Worm (Caenorhabditis elegans) whole organism, late embryonic: Measurements from ENCODE around the gene srw-54.

ENCODE experiments used
- K02D7.2 ChIP-seq: sonication (generic microtip); optimal IDR thresholded peaks from 2 replicates; lab custom pipeline; 2017; ENCODE audit warnings: mild to moderate bottlenecking, missing genetic modification characterization, missing compliant biosample characterization
- K09A11.1 ChIP-seq: sonication (generic microtip); optimal IDR thresholded peaks from 2 replicates; lab custom pipeline; 2017; ENCODE audit warnings: antibody characterized with exemption, mild to moderate bottlenecking, missing genetic modification characterization, missing compliant biosample characterization; ENCODE audit not compliant: insufficient read depth
- T23F11.4 ChIP-seq: fragments of 200-800 bp; sonication (Bioruptor generic); optimal IDR thresholded peaks from 2 replicates; lab custom pipeline; 2018; ENCODE audit warnings: mild to moderate bottlenecking, missing genetic modification characterization, missing compliant biosample characterization
- Y22D7AL.16 ChIP-seq: sonication (generic microtip); optimal IDR thresholded peaks from 2 replicates; lab custom pipeline; 2016; ENCODE audit warnings: missing genetic modification characterization, missing compliant biosample characterization
- ahr-1 ChIP-seq: sonication (generic microtip); optimal IDR thresholded peaks from 2 replicates; lab custom pipeline; 2016; ENCODE audit warnings: missing genetic modification characterization, missing compliant biosample characterization
- ama-1 ChIP-seq: fragments of 150-350 bp; optimal IDR thresholded peaks from 2 replicates; lab custom pipeline; 2014
- ceh-2 ChIP-seq: sonication (generic microtip); optimal IDR thresholded peaks from 2 replicates; lab custom pipeline; 2016; ENCODE audit warnings: missing genotype, missing genetic modification characterization, missing compliant biosample characterization
- ceh-22 ChIP-seq: sonication (generic microtip); optimal IDR thresholded peaks from 2 replicates; lab custom pipeline; 2017; ENCODE audit warnings: missing biosample characterization, missing genetic modification characterization
- ceh-24 ChIP-seq: sonication (generic microtip); optimal IDR thresholded peaks from 2 replicates; lab custom pipeline; 2016; ENCODE audit warnings: mild to moderate bottlenecking, missing genetic modification characterization, missing compliant biosample characterization
- ceh-31 ChIP-seq: sonication (generic microtip); optimal IDR thresholded peaks from 2 replicates; lab custom pipeline; 2016; ENCODE audit warnings: missing genetic modification characterization, missing compliant biosample characterization
- ceh-34 ChIP-seq: sonication (generic microtip); optimal IDR thresholded peaks from 2 replicates; lab custom pipeline; 2016; ENCODE audit warnings: mild to moderate bottlenecking, missing genetic modification characterization, missing compliant biosample characterization
- ceh-45 ChIP-seq: fragments of 200-800 bp; sonication (Bioruptor generic); IDR thresholded peaks from 2 replicates; pipeline ENCODE4 v1.3.6; 2022; ENCODE audit warnings: missing genetic modification reagents, missing genetic modification characterization, missing compliant biosample characterization
- ceh-9 ChIP-seq: sonication (generic microtip); optimal IDR thresholded peaks from 2 replicates; lab custom pipeline; 2016; ENCODE audit warnings: mild to moderate bottlenecking, missing genetic modification characterization, inconsistent platforms, missing compliant biosample characterization
- che-1 ChIP-seq: sonication (generic microtip); optimal IDR thresholded peaks from 2 replicates; lab custom pipeline; 2016; ENCODE audit warnings: mild to moderate bottlenecking, missing genetic modification characterization, missing compliant biosample characterization
- dmd-4 ChIP-seq: sonication (generic microtip); optimal IDR thresholded peaks from 2 replicates; lab custom pipeline; 2016; ENCODE audit warnings: borderline replicate concordance, missing genetic modification characterization, missing compliant biosample characterization
- dve-1 ChIP-seq: sonication (generic microtip); optimal IDR thresholded peaks from 2 replicates; lab custom pipeline; 2017; ENCODE audit warnings: antibody characterized with exemption, mild to moderate bottlenecking, missing genetic modification characterization, missing compliant biosample characterization
- ets-4 ChIP-seq: sonication (generic microtip); optimal IDR thresholded peaks from 2 replicates; lab custom pipeline; 2016; ENCODE audit warnings: missing genetic modification characterization, missing compliant biosample characterization
- eyg-1 ChIP-seq: sonication (generic microtip); optimal IDR thresholded peaks from 2 replicates; lab custom pipeline; 2016; ENCODE audit warnings: missing genotype, missing genetic modification characterization, missing compliant biosample characterization
- fax-1 ChIP-seq: sonication (generic microtip); optimal IDR thresholded peaks from 2 replicates; lab custom pipeline; 2016; ENCODE audit warnings: missing genotype, missing genetic modification characterization, missing compliant biosample characterization
- fkh-10 ChIP-seq: fragments of 150-350 bp; optimal IDR thresholded peaks from 2 replicates; lab custom pipeline; 2014; ENCODE audit warnings: missing biosample characterization, missing genetic modification reagents, missing genetic modification characterization
- fkh-6 ChIP-seq: sonication (generic microtip); optimal IDR thresholded peaks from 2 replicates; lab custom pipeline; 2016; ENCODE audit warnings: missing genetic modification characterization, missing compliant biosample characterization
- gmeb-2 ChIP-seq: sonication (generic microtip); optimal IDR thresholded peaks from 2 replicates; lab custom pipeline; 2016; ENCODE audit warnings: missing genetic modification characterization, inconsistent platforms, missing compliant biosample characterization
- hlh-15 ChIP-seq: sonication (generic microtip); optimal IDR thresholded peaks from 2 replicates; lab custom pipeline; 2016; ENCODE audit warnings: missing genetic modification characterization, missing compliant biosample characterization
- hlh-30 ChIP-seq: sonication (generic microtip); optimal IDR thresholded peaks from 2 replicates; lab custom pipeline; 2017; ENCODE audit warnings: antibody characterized with exemption, missing genetic modification characterization, missing compliant biosample characterization; ENCODE audit not compliant: insufficient read depth
- hlh-6 ChIP-seq: sonication (generic microtip); optimal IDR thresholded peaks from 2 replicates; lab custom pipeline; 2016; ENCODE audit warnings: missing genotype, missing genetic modification characterization, missing compliant biosample characterization
- hlh-8 ChIP-seq: sonication (generic microtip); optimal IDR thresholded peaks from 2 replicates; lab custom pipeline; 2016; ENCODE audit warnings: missing genotype, missing genetic modification characterization, missing compliant biosample characterization
- lim-6 ChIP-seq: sonication (generic microtip); optimal IDR thresholded peaks from 2 replicates; lab custom pipeline; 2016; ENCODE audit warnings: missing genetic modification characterization, missing compliant biosample characterization
- lin-11 ChIP-seq: fragments of 200-800 bp; sonication (Bioruptor generic); optimal IDR thresholded peaks from 2 replicates; lab custom pipeline; 2018; ENCODE audit warnings: mild to moderate bottlenecking, missing genetic modification characterization, missing compliant biosample characterization
- madf-2 ChIP-seq: sonication (generic microtip); optimal IDR thresholded peaks from 2 replicates; lab custom pipeline; 2017; ENCODE audit warnings: missing genetic modification characterization, missing compliant biosample characterization
- mec-3 ChIP-seq: sonication (generic microtip); optimal IDR thresholded peaks from 2 replicates; lab custom pipeline; 2016; ENCODE audit warnings: borderline replicate concordance, missing genetic modification characterization, missing compliant biosample characterization
- nfya-1 ChIP-seq: sonication (generic microtip); optimal IDR thresholded peaks from 2 replicates; lab custom pipeline; 2017; ENCODE audit warnings: missing genetic modification characterization, mild to moderate bottlenecking, missing compliant biosample characterization, antibody characterized with exemption, moderate library complexity
- npax-4 ChIP-seq: sonication (generic microtip); optimal IDR thresholded peaks from 2 replicates; lab custom pipeline; 2016; ENCODE audit warnings: missing genetic modification characterization, missing compliant biosample characterization
- pag-3 ChIP-seq: sonication (generic microtip); optimal IDR thresholded peaks from 2 replicates; lab custom pipeline; 2016; ENCODE audit warnings: missing compliant biosample characterization, missing genetic modification characterization, borderline replicate concordance
- pat-9 ChIP-seq: fragments of 200-800 bp; sonication (Bioruptor generic); optimal IDR thresholded peaks from 2 replicates; lab custom pipeline; 2018; ENCODE audit warnings: mild to moderate bottlenecking, missing genetic modification characterization, moderate library complexity, missing compliant biosample characterization
- pqm-1 ChIP-seq: sonication (generic microtip); optimal IDR thresholded peaks from 2 replicates; lab custom pipeline; 2016; ENCODE audit warnings: missing genetic modification characterization, missing compliant biosample characterization
- ref-2 ChIP-seq: sonication (generic microtip); optimal IDR thresholded peaks from 2 replicates; lab custom pipeline; 2016; ENCODE audit warnings: missing genetic modification characterization, missing compliant biosample characterization
- rnt-1 ChIP-seq: sonication (generic microtip); optimal IDR thresholded peaks from 2 replicates; lab custom pipeline; 2016; ENCODE audit warnings: missing genetic modification characterization, missing compliant biosample characterization
- sox-2 ChIP-seq: fragments of 200-800 bp; sonication (Bioruptor generic); IDR thresholded peaks from 2 replicates; pipeline ENCODE4 v1.3.6; 2022; ENCODE audit warnings: missing genetic modification reagents, missing genetic modification characterization, missing compliant biosample characterization
- tbx-7 ChIP-seq: sonication (generic microtip); optimal IDR thresholded peaks from 2 replicates; lab custom pipeline; 2016; ENCODE audit warnings: missing genotype, missing genetic modification characterization, missing compliant biosample characterization
- ttx-3 ChIP-seq: sonication (generic microtip); optimal IDR thresholded peaks from 2 replicates; lab custom pipeline; 2016; ENCODE audit warnings: missing genetic modification reagents, missing genetic modification characterization, missing compliant biosample characterization
- unc-3 ChIP-seq, 2 experiments: fragments of 200-800 bp in 1 of 2; sonication (Bioruptor generic) in 1 of 2; sonication (generic microtip) in 1 of 2; conservative IDR thresholded peaks in 1 of 2; optimal IDR thresholded peaks in 1 of 2; 2 replicates each; pipeline versions ENCODE4 v1.3.6 to Lab custom; 2016 to 2022; ENCODE audit warnings: missing compliant biosample characterization in 2 of 2, missing genetic modification characterization in 2 of 2, missing genetic modification reagents in 1 of 2
- unc-55 ChIP-seq: sonication (generic microtip); optimal IDR thresholded peaks from 2 replicates; lab custom pipeline; 2017; ENCODE audit warnings: missing biosample characterization, missing genetic modification reagents, missing genetic modification characterization
- unc-86 ChIP-seq: sonication (generic microtip); optimal IDR thresholded peaks from 2 replicates; lab custom pipeline; 2016; ENCODE audit warnings: missing genetic modification characterization, missing compliant biosample characterization
- ztf-16 ChIP-seq: sonication (generic microtip); optimal IDR thresholded peaks from 2 replicates; lab custom pipeline; 2017; ENCODE audit warnings: missing genetic modification characterization, missing compliant biosample characterization

Gene srw-54

DNA sequence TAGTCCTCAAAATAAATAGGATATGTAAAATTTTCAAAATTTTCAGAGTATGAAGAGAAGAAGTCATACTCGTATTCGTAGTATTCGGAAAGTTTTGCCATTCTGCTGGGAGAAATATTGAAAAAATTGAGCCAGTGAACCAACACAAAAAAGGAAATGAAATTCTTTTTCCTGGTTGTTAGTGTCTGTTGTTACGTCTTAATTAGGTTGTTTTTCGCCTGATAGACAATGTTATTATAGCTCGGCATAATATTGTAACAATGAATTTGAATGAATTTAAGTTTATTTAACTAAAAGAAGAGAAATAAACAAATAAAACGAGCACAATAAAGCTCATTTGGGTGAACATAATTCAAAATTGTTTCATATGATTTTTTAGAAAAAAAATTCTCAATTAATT, 22.7 kb upstream of the srw-54 start, which contains the start of gene srw-73:
Gene srw-73, minus strand, starts transcription at position 101 of the 400 bp plus-strand sequence.
- TF ChIP-seq hlh-15 (tag; lab: Kevin White, UChicago) = no peak
- no peak for TF ChIP-seq ceh-9 (tag; lab: Kevin White, UChicago)
- no peak for TF ChIP-seq lin-11
- TF ChIP-seq fax-1 (tag; lab: Kevin White, UChicago) = no peak
- TF ChIP-seq ttx-3 (tag; lab: Kevin White, UChicago) = no peak
- TF ChIP-seq fkh-10 (GFP tag; lab: Kevin White, UChicago) = no peak
- no peak for TF ChIP-seq ets-4 (tag; lab: Kevin White, UChicago)
- no peak for TF ChIP-seq dve-1 (tag; lab: Kevin White, UChicago)
- no peak for TF ChIP-seq sox-2 (GFP tag; lab: Robert Waterston, UW)
- no peak for TF ChIP-seq ceh-22
- no peak for TF ChIP-seq pat-9 (tag; lab: Kevin White, UChicago)
- no peak for TF ChIP-seq hlh-8 (tag; lab: Kevin White, UChicago)
- TF ChIP-seq Y22D7AL.16 (tag; lab: Kevin White, UChicago) = no peak

- TF ChIP-seq ets-4 (tag; lab: Kevin White, UChicago) (no peak), ref-2 (tag; lab: Kevin White, UChicago) (no peak), T23F11.4 (GFP tag; lab: Kevin White, UChicago) (no peak), lim-6 (tag; lab: Kevin White, UChicago) (no peak), ceh-31 (no peak), unc-86 (tag; lab: Kevin White, UChicago) (no peak), unc-3 (GFP tag; conservative IDR thresholded peaks at IDR 0.05; lab: Robert Waterston, UW) (no peak), unc-3 (tag; optimal IDR thresholded peaks at IDR 0.05; lab: Kevin White, UChicago) (no peak), ceh-34 (tag; lab: Kevin White, UChicago) (no peak)
Observed at ce11 chrV:16589488-16589887, 21.6 kb upstream of the srw-54 start.

ce11 chrV:16591992-16592798, 18.9 kb upstream of the srw-54 start, which contains the start of gene srh-269:
Gene srh-269, minus strand, starts transcription at chrV:16592042.
- TF ChIP-seq ets-4 (tag; lab: Kevin White, UChicago) = no peak
- peak; percentile 32 for TF ChIP-seq ztf-16 (tag; lab: Kevin White, UChicago)
- peak; percentile 71 for TF ChIP-seq gmeb-2 (tag; lab: Kevin White, UChicago)
- TF ChIP-seq hlh-30 = no peak
- no peak for TF ChIP-seq tbx-7 (tag; lab: Kevin White, UChicago)
- no peak for TF ChIP-seq unc-55 (GFP tag; lab: Kevin White, UChicago)
- no peak for TF ChIP-seq ama-1 (lab: Kevin White, UChicago)
- TF ChIP-seq mec-3 (tag; lab: Kevin White, UChicago) = no peak
- peak; percentile 50 for TF ChIP-seq K02D7.2 (tag; lab: Kevin White, UChicago)
- TF ChIP-seq hlh-15 (tag; lab: Kevin White, UChicago) = peak; percentile 49
- TF ChIP-seq fkh-6 (tag; lab: Kevin White, UChicago) = peak; percentile 67
- peak; percentile 23 for TF ChIP-seq lim-6 (tag; lab: Kevin White, UChicago)
- peak; percentile 80 for TF ChIP-seq hlh-6 (tag; lab: Kevin White, UChicago)
- no peak for TF ChIP-seq ceh-45 (GFP tag; lab: Robert Waterston, UW)
- peak; percentile 61 for TF ChIP-seq nfya-1 (tag; lab: Kevin White, UChicago)
- TF ChIP-seq fax-1 (tag; lab: Kevin White, UChicago) = peak; percentile 15
- TF ChIP-seq eyg-1 (tag; lab: Kevin White, UChicago) = no peak
- peak; percentile 74 for TF ChIP-seq rnt-1
- TF ChIP-seq K09A11.1 (tag; lab: Kevin White, UChicago) = peak; percentile 10
- peak; percentile 11 for TF ChIP-seq ahr-1 (tag; lab: Kevin White, UChicago)
- TF ChIP-seq pqm-1 (tag; lab: Kevin White, UChicago) = peak; percentile 31
- TF ChIP-seq unc-3 (GFP tag; conservative IDR thresholded peaks at IDR 0.05; lab: Robert Waterston, UW) = no peak
- TF ChIP-seq unc-3 (tag; optimal IDR thresholded peaks at IDR 0.05; lab: Kevin White, UChicago) = peak; percentile 32
- TF ChIP-seq npax-4 (tag; lab: Kevin White, UChicago) = peak; percentile 18
- no peak for TF ChIP-seq sox-2 (GFP tag; lab: Robert Waterston, UW)
- peak; percentile 13 for TF ChIP-seq ceh-9 (tag; lab: Kevin White, UChicago)
- TF ChIP-seq ceh-2 = peak; percentile 50
- peak; percentile 79 for TF ChIP-seq che-1 (tag; lab: Kevin White, UChicago)
- no peak for TF ChIP-seq ref-2 (tag; lab: Kevin White, UChicago)
- no peak for TF ChIP-seq Y22D7AL.16 (tag; lab: Kevin White, UChicago)
- peak; percentile 20 for TF ChIP-seq dmd-4 (tag; lab: Kevin White, UChicago)
- peak; percentile 62 for TF ChIP-seq dve-1 (tag; lab: Kevin White, UChicago)
- no peak for TF ChIP-seq pag-3 (tag; lab: Kevin White, UChicago)
- peak; percentile 68 for TF ChIP-seq madf-2 (tag; lab: Kevin White, UChicago)
- no peak for TF ChIP-seq ceh-24
